Fruit fly (Drosophila melanogaster): ENCODE measurements around the gene CG3527.

CG3527 gene

DNA sequence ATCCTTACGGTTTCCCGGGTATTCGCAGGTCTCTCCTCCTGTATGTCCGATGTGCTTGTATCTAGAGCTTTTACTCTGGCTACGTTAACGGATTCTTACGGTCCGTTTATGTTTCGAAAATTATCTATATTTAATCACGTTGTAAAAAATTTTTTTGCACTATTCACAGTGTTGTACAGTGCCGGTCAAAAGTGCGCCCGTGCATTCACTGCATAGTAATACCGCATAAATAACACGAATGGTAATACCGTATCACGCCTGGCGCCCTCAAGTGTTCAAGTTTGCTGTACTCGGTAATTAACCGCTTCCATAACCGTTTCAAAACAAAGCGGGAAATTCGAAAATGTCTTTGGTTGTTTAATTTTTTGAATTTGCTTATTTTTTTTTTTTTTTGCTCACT, 2.2 kb downstream of the CG3527 start, which contains the start of gene CG11444 (continued):
- no peak for TF ChIP-seq nerfin-2 (GFP tag; IDR thresholded peaks at IDR 0.05; ENCODE audit: partially characterized antibody)
- TF ChIP-seq ftz-f1 (GFP tag; optimal IDR thresholded peaks at IDR 0.05): no peak
- peak; percentile 58 for TF ChIP-seq zfh2 (GFP tag; optimal IDR thresholded peaks at IDR 0.05)
- TF ChIP-seq Gug (GFP tag; IDR thresholded peaks at IDR 0.05): no peak
- no peak for TF ChIP-seq ewg (GFP tag; optimal IDR thresholded peaks at IDR 0.05)
- TF ChIP-seq HLHmδ (GFP tag; optimal IDR thresholded peaks at IDR 0.05): peak; percentile 37
- no peak for TF ChIP-seq hb (GFP tag; IDR thresholded peaks at IDR 0.05; ENCODE audit: partially characterized antibody)
- TF ChIP-seq fd64A (GFP tag; optimal IDR thresholded peaks at IDR 0.05): no peak
- TF ChIP-seq HLH4C (GFP tag; IDR thresholded peaks at IDR 0.05; ENCODE audit: partially characterized antibody): no peak
- no peak for TF ChIP-seq BtbVII (GFP tag; optimal IDR thresholded peaks at IDR 0.05)
- TF ChIP-seq CG6272 (GFP tag; IDR thresholded peaks at IDR 0.05): no peak
- TF ChIP-seq org-1 (GFP tag; optimal IDR thresholded peaks at IDR 0.05): no peak
- TF ChIP-seq bsh (GFP tag; optimal IDR thresholded peaks at IDR 0.05): peak in 1 of 2 experiments; percentile 20
- no peak for TF ChIP-seq hbn (GFP tag; IDR thresholded peaks at IDR 0.05; ENCODE audit: partially characterized antibody)
- peak; percentile 5 for TF ChIP-seq CG18764 (GFP tag; optimal IDR thresholded peaks at IDR 0.05)
- TF ChIP-seq CrebB (tag; optimal IDR thresholded peaks at IDR 0.05): no peak
- TF ChIP-seq CG7372 (GFP tag; IDR thresholded peaks at IDR 0.05): no peak
- TF ChIP-seq luna (GFP tag; optimal IDR thresholded peaks at IDR 0.05): peak; percentile 58
- peak; percentile 76 for TF ChIP-seq stwl (tag; optimal IDR thresholded peaks at IDR 0.05)
- TF ChIP-seq CkIIα-i1 (GFP tag; IDR thresholded peaks at IDR 0.05): no peak
- TF ChIP-seq bigmax (GFP tag; optimal IDR thresholded peaks at IDR 0.05): no peak
- TF ChIP-seq CG18262 (tag; optimal IDR thresholded peaks at IDR 0.05): peak; percentile 38
- peak; percentile 76 for TF ChIP-seq MBD-R2 (GFP tag; IDR thresholded peaks at IDR 0.05)
- peak; percentile 22 for TF ChIP-seq Vsx1 (GFP tag; optimal IDR thresholded peaks at IDR 0.05)
- TF ChIP-seq CTCF (GFP tag; optimal IDR thresholded peaks at IDR 0.05): peak; percentile 97
- TF ChIP-seq tna (GFP tag; IDR thresholded peaks at IDR 0.05; ENCODE audit: partially characterized antibody): no peak; the same call in 1 of the 2 replicates
- TF ChIP-seq en (GFP tag; optimal IDR thresholded peaks at IDR 0.05): peak; percentile 11
- peak in 1 of 2 experiments; percentile 46 for TF ChIP-seq chif (GFP tag; optimal IDR thresholded peaks at IDR 0.05)
- TF ChIP-seq ara (GFP tag; IDR thresholded peaks at IDR 0.05): no peak
- no peak for TF ChIP-seq crp (GFP tag; optimal IDR thresholded peaks at IDR 0.05)
- no peak for TF ChIP-seq NC2α (GFP tag; optimal IDR thresholded peaks at IDR 0.05)
- peak; percentile 20 for TF ChIP-seq da (GFP tag; optimal IDR thresholded peaks at IDR 0.05)
- no peak for TF ChIP-seq ro (GFP tag; IDR thresholded peaks at IDR 0.05)
- TF ChIP-seq nerfin-1 (tag; optimal IDR thresholded peaks at IDR 0.05): peak; percentile 33
- peak; percentile 25 for TF ChIP-seq CG7556 (GFP tag; optimal IDR thresholded peaks at IDR 0.05)
- TF ChIP-seq CG17802 (tag; optimal IDR thresholded peaks at IDR 0.05): no peak
- TF ChIP-seq rib (GFP tag; IDR thresholded peaks at IDR 0.05): peak; percentile 56
- TF ChIP-seq Neu2 (GFP tag; optimal IDR thresholded peaks at IDR 0.05; ENCODE audit: borderline replicate concordance): no peak
- TF ChIP-seq usp (GFP tag; optimal IDR thresholded peaks at IDR 0.05): no peak
- no peak for TF ChIP-seq HHEX (GFP tag; optimal IDR thresholded peaks at IDR 0.05)
- TF ChIP-seq YL-1 (GFP tag; optimal IDR thresholded peaks at IDR 0.05): peak; percentile 87
- TF ChIP-seq CG34422 (GFP tag; IDR thresholded peaks at IDR 0.05): peak; percentile 59; the same call in 1 of the 3 replicates
- no peak for TF ChIP-seq CG8388 (GFP tag; optimal IDR thresholded peaks at IDR 0.05)
- TF ChIP-seq Scr (GFP tag; IDR thresholded peaks at IDR 0.05; ENCODE audit: partially characterized antibody): no peak
- peak; percentile 59 for TF ChIP-seq nmo (GFP tag; optimal IDR thresholded peaks at IDR 0.05)
- TF ChIP-seq D19A (tag; optimal IDR thresholded peaks at IDR 0.05): no peak
- peak; percentile 18 for TF ChIP-seq kay (GFP tag; optimal IDR thresholded peaks at IDR 0.05)
- TF ChIP-seq Hr39 (optimal IDR thresholded peaks at IDR 0.05): no peak
- 0 out of 3 replicates have a peak, but pooled peaks have one; percentile 34 for TF ChIP-seq CG11456 (GFP tag; IDR thresholded peaks at IDR 0.05)
- TF ChIP-seq CG8281 (tag; optimal IDR thresholded peaks at IDR 0.05): no peak
- no peak for TF ChIP-seq twi (tag; optimal IDR thresholded peaks at IDR 0.05)
